Worm (Caenorhabditis elegans): ENCODE results near the gene F35E12.9.

DNA sequence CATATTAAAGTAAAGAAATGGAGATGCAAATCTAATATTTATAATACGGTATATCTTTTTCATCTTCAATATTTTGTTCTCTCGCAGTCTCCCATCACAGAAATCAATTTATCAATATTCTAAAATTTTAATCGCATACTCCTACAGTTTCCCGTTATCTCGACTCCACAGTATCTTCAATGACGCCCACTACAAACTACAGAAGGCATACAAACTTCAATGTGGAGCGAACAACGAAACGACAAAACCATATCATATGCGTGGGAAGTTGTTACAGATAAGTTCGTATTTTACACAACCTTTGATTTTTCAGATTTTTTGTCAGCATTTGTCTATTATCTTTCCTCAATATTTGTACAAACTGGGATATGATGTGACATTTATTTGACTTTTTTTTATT, 5.0 kb downstream of the F35E12.9 start:
- TF ChIP-seq nhr-28 (tag; optimal IDR thresholded peaks at IDR 0.05) (no peak), zag-1 (tag; optimal IDR thresholded peaks at IDR 0.05) (no peak)
